Worm (Caenorhabditis elegans) whole organism, late embryonic: ENCODE results near the gene F07C3.9.

Source experiments
- ama-1 ChIP-seq: fragments of 150-350 bp; optimal IDR thresholded peaks from 2 replicates; lab custom pipeline; 2014
- ceh-34 ChIP-seq: sonication (generic microtip); optimal IDR thresholded peaks from 2 replicates; lab custom pipeline; 2016; ENCODE audit warnings: mild to moderate bottlenecking, missing genetic modification characterization, missing compliant biosample characterization
- dmd-4 ChIP-seq: sonication (generic microtip); optimal IDR thresholded peaks from 2 replicates; lab custom pipeline; 2016; ENCODE audit warnings: borderline replicate concordance, missing genetic modification characterization, missing compliant biosample characterization
- pag-3 ChIP-seq: sonication (generic microtip); optimal IDR thresholded peaks from 2 replicates; lab custom pipeline; 2016; ENCODE audit warnings: missing compliant biosample characterization, missing genetic modification characterization, borderline replicate concordance
- pax-1 ChIP-seq: fragments of 150-350 bp; optimal IDR thresholded peaks from 2 replicates; lab custom pipeline; 2014; ENCODE audit warnings: missing biosample characterization, missing genetic modification characterization
- pha-4 ChIP-seq: fragments of 150-350 bp; optimal IDR thresholded peaks from 2 replicates; lab custom pipeline; 2018; ENCODE audit warnings: missing biosample characterization, missing genetic modification reagents, missing genetic modification characterization

ce11 chrV:9282110-9282509 is 27.7 kb upstream of the F07C3.9 start, which contains the start of gene hlh-10:
- TF ChIP-seq ama-1 (lab: Kevin White, UChicago), result no peak
- no peak for TF ChIP-seq dmd-4
- TF ChIP-seq pha-4 (tag; lab: Kevin White, UChicago), result no peak
- TF ChIP-seq ceh-34 (tag; lab: Kevin White, UChicago), result no peak
- no peak for TF ChIP-seq pag-3 (tag; lab: Kevin White, UChicago)
- no peak for TF ChIP-seq pax-1 (tag; lab: Kevin White, UChicago)
